Fruit fly (Drosophila melanogaster) whole organism: Measurements from ENCODE around the gene CG8202.

Source experiments
- Dll ChIP-seq: fragments of >200 bp; optimal IDR thresholded peaks from 2 replicates; lab custom pipeline; 2017
- psq ChIP-seq: fragments of >200 bp; optimal IDR thresholded peaks from 2 replicates; lab custom pipeline; 2017

dm6 chr3R:8725179-8725578, 6.7 kb upstream of the CG8202 start, which contains the start of gene ouib:
- TF ChIP-seq psq (lab: Kevin White, UChicago): no peak
- no peak for TF ChIP-seq Dll
